Worm (Caenorhabditis elegans) whole organism, late embryonic: ENCODE results near the gene srd-38.

Source experiments
- ama-1 ChIP-seq: fragments of 150-350 bp; optimal IDR thresholded peaks from 2 replicates; lab custom pipeline; 2014
- ceh-45 ChIP-seq: fragments of 200-800 bp; sonication (Bioruptor generic); IDR thresholded peaks from 2 replicates; pipeline ENCODE4 v1.3.6; 2022; ENCODE audit warnings: missing genetic modification reagents, missing genetic modification characterization, missing compliant biosample characterization
- gmeb-2 ChIP-seq: sonication (generic microtip); optimal IDR thresholded peaks from 2 replicates; lab custom pipeline; 2016; ENCODE audit warnings: missing genetic modification characterization, inconsistent platforms, missing compliant biosample characterization
- hlh-30 ChIP-seq: sonication (generic microtip); optimal IDR thresholded peaks from 2 replicates; lab custom pipeline; 2017; ENCODE audit warnings: antibody characterized with exemption, missing genetic modification characterization, missing compliant biosample characterization; ENCODE audit not compliant: insufficient read depth
- nfya-1 ChIP-seq: sonication (generic microtip); optimal IDR thresholded peaks from 2 replicates; lab custom pipeline; 2017; ENCODE audit warnings: missing genetic modification characterization, mild to moderate bottlenecking, missing compliant biosample characterization, antibody characterized with exemption, moderate library complexity
- pat-9 ChIP-seq: fragments of 200-800 bp; sonication (Bioruptor generic); optimal IDR thresholded peaks from 2 replicates; lab custom pipeline; 2018; ENCODE audit warnings: mild to moderate bottlenecking, missing genetic modification characterization, moderate library complexity, missing compliant biosample characterization
- pha-4 ChIP-seq: fragments of 150-350 bp; optimal IDR thresholded peaks from 2 replicates; lab custom pipeline; 2018; ENCODE audit warnings: missing biosample characterization, missing genetic modification reagents, missing genetic modification characterization
- sdc-2 ChIP-seq: sonication (generic microtip); optimal IDR thresholded peaks from 2 replicates; lab custom pipeline; 2016; ENCODE audit warnings: missing genotype, missing genetic modification characterization, missing compliant biosample characterization
- sox-2 ChIP-seq: fragments of 200-800 bp; sonication (Bioruptor generic); IDR thresholded peaks from 2 replicates; pipeline ENCODE4 v1.3.6; 2022; ENCODE audit warnings: missing genetic modification reagents, missing genetic modification characterization, missing compliant biosample characterization

DNA sequence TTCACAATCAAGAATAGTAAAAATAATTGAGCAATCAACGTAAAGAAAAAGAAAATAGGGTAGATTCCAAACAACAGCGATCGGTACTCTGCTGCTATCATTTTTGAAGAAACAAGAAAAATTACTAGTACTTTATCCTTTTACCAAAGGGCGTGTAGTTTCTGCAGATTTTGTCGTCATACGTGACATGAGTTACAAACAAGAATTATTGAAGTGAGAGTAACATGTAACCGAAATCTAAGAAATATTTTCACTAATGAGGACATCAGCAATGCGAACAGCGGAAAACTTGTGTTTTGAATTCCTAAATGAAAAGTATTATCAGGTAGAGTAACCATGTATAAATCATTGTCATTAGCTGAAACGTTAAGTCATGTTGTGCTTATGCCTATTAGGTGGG, 3.1 kb downstream of the srd-38 start, which contains the start of gene srd-36:
- TF ChIP-seq hlh-30 (tag; lab: Kevin White, UChicago) (no peak), nfya-1 (tag; lab: Kevin White, UChicago) (no peak), ceh-45 (GFP tag; lab: Robert Waterston, UW) (no peak), sox-2 (GFP tag; lab: Robert Waterston, UW) (no peak), sdc-2 (tag; lab: Kevin White, UChicago) (no peak), pha-4 (no peak), ama-1 (lab: Kevin White, UChicago) (no peak), pat-9 (no peak), gmeb-2 (no peak)
